Worm (Caenorhabditis elegans) whole organism, late embryonic: ENCODE results near the gene ugt-57.

Experiments
- C38D4.7 ChIP-seq: fragments of 200-800 bp; sonication (Bioruptor generic); optimal IDR thresholded peaks from 2 replicates; lab custom pipeline; 2018; ENCODE audit warnings: mild to moderate bottlenecking, missing genetic modification characterization, moderate library complexity, missing compliant biosample characterization
- F13H6.1 ChIP-seq: sonication (generic microtip); optimal IDR thresholded peaks from 2 replicates; lab custom pipeline; 2016; ENCODE audit warnings: missing genetic modification characterization, missing compliant biosample characterization
- K02D7.2 ChIP-seq: sonication (generic microtip); optimal IDR thresholded peaks from 2 replicates; lab custom pipeline; 2017; ENCODE audit warnings: mild to moderate bottlenecking, missing genetic modification characterization, missing compliant biosample characterization
- Y22D7AL.16 ChIP-seq: sonication (generic microtip); optimal IDR thresholded peaks from 2 replicates; lab custom pipeline; 2016; ENCODE audit warnings: missing genetic modification characterization, missing compliant biosample characterization
- ahr-1 ChIP-seq: sonication (generic microtip); optimal IDR thresholded peaks from 2 replicates; lab custom pipeline; 2016; ENCODE audit warnings: missing genetic modification characterization, missing compliant biosample characterization
- ceh-14 ChIP-seq: sonication (generic microtip); optimal IDR thresholded peaks from 2 replicates; lab custom pipeline; 2016; ENCODE audit warnings: missing genotype, missing genetic modification characterization, missing compliant biosample characterization
- ceh-18 ChIP-seq: sonication (generic microtip); optimal IDR thresholded peaks from 2 replicates; lab custom pipeline; 2016; ENCODE audit warnings: missing genetic modification characterization, missing compliant biosample characterization
- ceh-19 ChIP-seq: fragments of 200-800 bp; sonication (Bioruptor generic); optimal IDR thresholded peaks from 2 replicates; lab custom pipeline; 2018; ENCODE audit warnings: mild to moderate bottlenecking, missing genetic modification characterization, missing compliant biosample characterization
- ceh-22 ChIP-seq: sonication (generic microtip); optimal IDR thresholded peaks from 2 replicates; lab custom pipeline; 2017; ENCODE audit warnings: missing biosample characterization, missing genetic modification characterization
- ceh-24 ChIP-seq: sonication (generic microtip); optimal IDR thresholded peaks from 2 replicates; lab custom pipeline; 2016; ENCODE audit warnings: mild to moderate bottlenecking, missing genetic modification characterization, missing compliant biosample characterization
- ceh-30 ChIP-seq: fragments of 150-350 bp; optimal IDR thresholded peaks from 2 replicates; lab custom pipeline; 2014; ENCODE audit warnings: missing biosample characterization, missing genetic modification characterization
- ceh-31 ChIP-seq: sonication (generic microtip); optimal IDR thresholded peaks from 2 replicates; lab custom pipeline; 2016; ENCODE audit warnings: missing genetic modification characterization, missing compliant biosample characterization
- ceh-6 ChIP-seq: fragments of 200-800 bp; sonication (Bioruptor generic); optimal IDR thresholded peaks from 2 replicates; lab custom pipeline; 2018; ENCODE audit warnings: mild to moderate bottlenecking, missing genetic modification characterization, missing compliant biosample characterization
- ceh-9 ChIP-seq: sonication (generic microtip); optimal IDR thresholded peaks from 2 replicates; lab custom pipeline; 2016; ENCODE audit warnings: mild to moderate bottlenecking, missing genetic modification characterization, inconsistent platforms, missing compliant biosample characterization
- dve-1 ChIP-seq: sonication (generic microtip); optimal IDR thresholded peaks from 2 replicates; lab custom pipeline; 2017; ENCODE audit warnings: antibody characterized with exemption, mild to moderate bottlenecking, missing genetic modification characterization, missing compliant biosample characterization
- eyg-1 ChIP-seq: sonication (generic microtip); optimal IDR thresholded peaks from 2 replicates; lab custom pipeline; 2016; ENCODE audit warnings: missing genotype, missing genetic modification characterization, missing compliant biosample characterization
- hlh-15 ChIP-seq: sonication (generic microtip); optimal IDR thresholded peaks from 2 replicates; lab custom pipeline; 2016; ENCODE audit warnings: missing genetic modification characterization, missing compliant biosample characterization
- hlh-6 ChIP-seq: sonication (generic microtip); optimal IDR thresholded peaks from 2 replicates; lab custom pipeline; 2016; ENCODE audit warnings: missing genotype, missing genetic modification characterization, missing compliant biosample characterization
- hlh-8 ChIP-seq: sonication (generic microtip); optimal IDR thresholded peaks from 2 replicates; lab custom pipeline; 2016; ENCODE audit warnings: missing genotype, missing genetic modification characterization, missing compliant biosample characterization
- lim-6 ChIP-seq: sonication (generic microtip); optimal IDR thresholded peaks from 2 replicates; lab custom pipeline; 2016; ENCODE audit warnings: missing genetic modification characterization, missing compliant biosample characterization
- nhr-11 ChIP-seq: fragments of 150-350 bp; optimal IDR thresholded peaks from 2 replicates; lab custom pipeline; 2014; ENCODE audit warnings: missing biosample characterization, missing genetic modification characterization
- pag-3 ChIP-seq: sonication (generic microtip); optimal IDR thresholded peaks from 2 replicates; lab custom pipeline; 2016; ENCODE audit warnings: missing compliant biosample characterization, missing genetic modification characterization, borderline replicate concordance
- pat-9 ChIP-seq: fragments of 200-800 bp; sonication (Bioruptor generic); optimal IDR thresholded peaks from 2 replicates; lab custom pipeline; 2018; ENCODE audit warnings: mild to moderate bottlenecking, missing genetic modification characterization, moderate library complexity, missing compliant biosample characterization
- pha-2 ChIP-seq: sonication (generic microtip); optimal IDR thresholded peaks from 2 replicates; lab custom pipeline; 2017; ENCODE audit warnings: mild to moderate bottlenecking, missing genetic modification characterization, missing compliant biosample characterization
- ref-2 ChIP-seq: sonication (generic microtip); optimal IDR thresholded peaks from 2 replicates; lab custom pipeline; 2016; ENCODE audit warnings: missing genetic modification characterization, missing compliant biosample characterization
- rnt-1 ChIP-seq: sonication (generic microtip); optimal IDR thresholded peaks from 2 replicates; lab custom pipeline; 2016; ENCODE audit warnings: missing genetic modification characterization, missing compliant biosample characterization
- sox-2 ChIP-seq: fragments of 200-800 bp; sonication (Bioruptor generic); IDR thresholded peaks from 2 replicates; pipeline ENCODE4 v1.3.6; 2022; ENCODE audit warnings: missing genetic modification reagents, missing genetic modification characterization, missing compliant biosample characterization
- syd-9 ChIP-seq: sonication (generic microtip); optimal IDR thresholded peaks from 2 replicates; lab custom pipeline; 2016; ENCODE audit warnings: mild to moderate bottlenecking, missing genetic modification characterization, moderate library complexity, missing compliant biosample characterization
- tbx-7 ChIP-seq: sonication (generic microtip); optimal IDR thresholded peaks from 2 replicates; lab custom pipeline; 2016; ENCODE audit warnings: missing genotype, missing genetic modification characterization, missing compliant biosample characterization
- unc-3 ChIP-seq, 2 experiments: fragments of 200-800 bp in 1 of 2; sonication (Bioruptor generic) in 1 of 2; sonication (generic microtip) in 1 of 2; conservative IDR thresholded peaks in 1 of 2; optimal IDR thresholded peaks in 1 of 2; 2 replicates each; pipeline versions ENCODE4 v1.3.6 to Lab custom; 2016 to 2022; ENCODE audit warnings: missing compliant biosample characterization in 2 of 2, missing genetic modification characterization in 2 of 2, missing genetic modification reagents in 1 of 2
- unc-42 ChIP-seq: sonication (generic microtip); optimal IDR thresholded peaks from 2 replicates; lab custom pipeline; 2016; ENCODE audit warnings: missing genotype, missing genetic modification characterization, missing compliant biosample characterization
- unc-55 ChIP-seq: sonication (generic microtip); optimal IDR thresholded peaks from 2 replicates; lab custom pipeline; 2017; ENCODE audit warnings: missing biosample characterization, missing genetic modification reagents, missing genetic modification characterization

The ugt-57 gene

ce11 chrX:6959534-6959933 is 32.0 kb upstream of the ugt-57 start:
- TF ChIP-seq unc-55 (GFP tag; lab: Kevin White, UChicago), result peak; percentile 83
- TF ChIP-seq ceh-18 (tag; lab: Kevin White, UChicago), result peak; percentile 36
- no peak for TF ChIP-seq ceh-22 (tag; lab: Kevin White, UChicago)
- no peak for TF ChIP-seq ceh-6 (GFP tag; lab: Kevin White, UChicago)

- TF ChIP-seq ceh-9 (tag; lab: Kevin White, UChicago), result no peak
- no peak for TF ChIP-seq syd-9
- no peak for TF ChIP-seq lim-6 (tag; lab: Kevin White, UChicago)
- no peak for TF ChIP-seq pag-3
- TF ChIP-seq ceh-22 (tag; lab: Kevin White, UChicago), result no peak
- no peak for TF ChIP-seq rnt-1 (tag; lab: Kevin White, UChicago)
- TF ChIP-seq ceh-19, result no peak
- TF ChIP-seq tbx-7 (tag; lab: Kevin White, UChicago), result no peak
- TF ChIP-seq pat-9 (tag; lab: Kevin White, UChicago), result no peak
- no peak for TF ChIP-seq K02D7.2 (tag; lab: Kevin White, UChicago)
- TF ChIP-seq eyg-1 (tag; lab: Kevin White, UChicago), result no peak
Observed at ce11 chrX:6962347-6962746, 29.2 kb upstream of the ugt-57 start.

ce11 chrX:6963842-6964241 is 27.7 kb upstream of the ugt-57 start:
- TF ChIP-seq C38D4.7 (GFP tag; lab: Kevin White, UChicago), result no peak
- no peak for TF ChIP-seq ceh-31
- TF ChIP-seq unc-42 (tag; lab: Kevin White, UChicago), result peak; percentile 81

ce11 chrX:6967057-6967456 is 24.5 kb upstream of the ugt-57 start, which contains the start of gene F01E11.3:
TSS of gene F01E11.3 (plus strand) at chrX:6967357.
- TF ChIP-seq sox-2 (no peak), hlh-6 (tag; lab: Kevin White, UChicago) (no peak), ceh-31 (no peak), unc-3 (GFP tag; conservative IDR thresholded peaks at IDR 0.05; lab: Robert Waterston, UW) (no peak), unc-3 (tag; optimal IDR thresholded peaks at IDR 0.05; lab: Kevin White, UChicago) (no peak)

ce11 chrX:6968553-6968952 is 23.0 kb upstream of the ugt-57 start:
- no peak for TF ChIP-seq unc-42 (tag; lab: Kevin White, UChicago)
- TF ChIP-seq nhr-11 (tag; lab: Kevin White, UChicago), result no peak
- TF ChIP-seq ceh-30, result no peak
- TF ChIP-seq dve-1 (tag; lab: Kevin White, UChicago), result no peak
- TF ChIP-seq ceh-24, result no peak
- TF ChIP-seq Y22D7AL.16 (tag; lab: Kevin White, UChicago), result no peak
- TF ChIP-seq hlh-8 (tag; lab: Kevin White, UChicago), result no peak
- TF ChIP-seq hlh-15 (tag; lab: Kevin White, UChicago), result no peak
- TF ChIP-seq ceh-14 (tag; lab: Kevin White, UChicago), result no peak
- no peak for TF ChIP-seq ceh-19
- TF ChIP-seq F13H6.1 (tag; lab: Kevin White, UChicago), result no peak
- TF ChIP-seq ahr-1 (tag; lab: Kevin White, UChicago), result no peak
- TF ChIP-seq pha-2 (tag; lab: Kevin White, UChicago), result no peak
- TF ChIP-seq ref-2 (tag; lab: Kevin White, UChicago), result no peak
- no peak for TF ChIP-seq eyg-1 (tag; lab: Kevin White, UChicago)
- no peak for TF ChIP-seq sox-2

- TF ChIP-seq unc-42 (tag; lab: Kevin White, UChicago) (peak; percentile 66), ceh-6 (GFP tag; lab: Kevin White, UChicago) (no peak)
Observed at ce11 chrX:6970134-6970533, 21.4 kb upstream of the ugt-57 start.
